Worm (Caenorhabditis elegans) whole organism, young adult: ENCODE data around the gene F40H3.1.

Source experiments
- F22D6.2 ChIP-seq: sonication (generic microtip); optimal IDR thresholded peaks from 2 replicates; lab custom pipeline; 2016; ENCODE audit warnings: mild to moderate bottlenecking, missing genetic modification characterization, missing compliant biosample characterization
- F33H1.4 ChIP-seq: fragments of 200-800 bp; sonication (Bioruptor generic); IDR thresholded peaks from 2 replicates; pipeline ENCODE4 v1.3.6; 2022; ENCODE audit warnings: missing genetic modification reagents, missing genetic modification characterization, missing compliant biosample characterization
- F49E8.2 ChIP-seq: sonication (generic microtip); optimal IDR thresholded peaks from 3 replicates; lab custom pipeline; 2017; ENCODE audit warnings: missing genetic modification characterization, mild to moderate bottlenecking, missing compliant biosample characterization, antibody characterized with exemption, moderate library complexity; ENCODE audit not compliant: insufficient read depth
- F52B5.7 ChIP-seq: sonication (generic microtip); optimal IDR thresholded peaks from 2 replicates; lab custom pipeline; 2016; ENCODE audit warnings: mild to moderate bottlenecking, missing genetic modification characterization, missing compliant biosample characterization
- F55B11.4 ChIP-seq: sonication (generic microtip); optimal IDR thresholded peaks from 2 replicates; lab custom pipeline; 2016; ENCODE audit warnings: missing compliant biosample characterization, missing genetic modification characterization, borderline replicate concordance; ENCODE audit not compliant: insufficient read depth
- Y79H2A.3 ChIP-seq: fragments of 200-800 bp; sonication (Bioruptor generic); conservative IDR thresholded peaks from 2 replicates; pipeline ENCODE4 v1.3.6; 2022; ENCODE audit warnings: missing genetic modification reagents, missing genetic modification characterization, missing compliant biosample characterization
- ZK185.1 ChIP-seq: sonication (generic microtip); optimal IDR thresholded peaks from 2 replicates; lab custom pipeline; 2016; ENCODE audit warnings: mild to moderate bottlenecking, missing genetic modification characterization, missing compliant biosample characterization; ENCODE audit not compliant: poor library complexity, severe bottlenecking
- atf-7 ChIP-seq: sonication (generic microtip); optimal IDR thresholded peaks from 2 replicates; lab custom pipeline; 2017; ENCODE audit warnings: mild to moderate bottlenecking, missing genetic modification characterization, missing compliant biosample characterization
- athp-1 ChIP-seq: sonication (generic microtip); optimal IDR thresholded peaks from 2 replicates; lab custom pipeline; 2017; ENCODE audit warnings: mild to moderate bottlenecking, missing genetic modification characterization, missing compliant biosample characterization
- attf-3 ChIP-seq: fragments of 200-800 bp; sonication (Bioruptor generic); conservative IDR thresholded peaks from 2 replicates; pipeline ENCODE4 v1.3.6; 2022; ENCODE audit warnings: missing genetic modification reagents, missing genetic modification characterization, missing compliant biosample characterization
- attf-6 ChIP-seq: fragments of 200-800 bp; sonication (Bioruptor generic); IDR thresholded peaks from 2 replicates; pipeline ENCODE4 v1.3.6; 2022; ENCODE audit warnings: missing genetic modification reagents, missing genetic modification characterization, missing compliant biosample characterization
- cebp-1 ChIP-seq, 2 experiments: fragments of 200-800 bp in 1 of 2; sonication (Bioruptor generic) in 1 of 2; sonication (generic microtip) in 1 of 2; IDR thresholded peaks in 1 of 2; optimal IDR thresholded peaks in 1 of 2; 2 replicates each; pipeline versions ENCODE4 v1.3.6 to Lab custom; 2017 to 2022; ENCODE audit warnings: missing compliant biosample characterization in 2 of 2, missing genetic modification characterization in 2 of 2, mild to moderate bottlenecking in 1 of 2, missing genetic modification reagents in 1 of 2, moderate library complexity in 1 of 2
- ceh-100 ChIP-seq: fragments of 200-800 bp; sonication (Bioruptor generic); IDR thresholded peaks from 2 replicates; pipeline ENCODE4 v1.3.6; 2022; ENCODE audit warnings: missing genetic modification reagents, missing genetic modification characterization, missing compliant biosample characterization
- ceh-79 ChIP-seq: sonication (generic microtip); optimal IDR thresholded peaks from 2 replicates; lab custom pipeline; 2017; ENCODE audit warnings: mild to moderate bottlenecking, missing genetic modification characterization, missing compliant biosample characterization
- egrh-3 ChIP-seq: fragments of 200-800 bp; sonication (Bioruptor generic); IDR thresholded peaks from 2 replicates; pipeline ENCODE4 v1.3.6; 2022; ENCODE audit warnings: missing genetic modification reagents, missing genetic modification characterization, missing compliant biosample characterization
- ekl-4 ChIP-seq: fragments of 200-800 bp; sonication (Bioruptor generic); IDR thresholded peaks from 2 replicates; pipeline ENCODE4 v1.3.6; 2022; ENCODE audit warnings: missing genetic modification reagents, missing genetic modification characterization, missing compliant biosample characterization
- hlh-12 ChIP-seq: sonication (generic microtip); optimal IDR thresholded peaks from 2 replicates; lab custom pipeline; 2016; ENCODE audit warnings: missing genetic modification characterization, missing compliant biosample characterization
- hlh-26 ChIP-seq: fragments of 200-800 bp; sonication (Bioruptor generic); conservative IDR thresholded peaks from 2 replicates; pipeline ENCODE4 v1.3.6; 2022; ENCODE audit warnings: missing genetic modification reagents, missing genetic modification characterization, missing compliant biosample characterization
- hmg-1.2 ChIP-seq: fragments of 200-800 bp; sonication (Bioruptor generic); IDR thresholded peaks from 2 replicates; pipeline ENCODE4 v1.3.6; 2022; ENCODE audit warnings: missing genetic modification reagents, missing genetic modification characterization, missing compliant biosample characterization
- hmg-20 ChIP-seq: fragments of 200-800 bp; sonication (Bioruptor generic); IDR thresholded peaks from 2 replicates; pipeline ENCODE4 v1.3.6; 2022; ENCODE audit warnings: missing genetic modification reagents, missing genetic modification characterization, missing compliant biosample characterization
- let-607 ChIP-seq, 2 experiments: fragments of 200-800 bp in 1 of 2; sonication (Bioruptor generic) in 1 of 2; sonication (generic microtip) in 1 of 2; optimal IDR thresholded peaks; 2 replicates each; lab custom pipeline; 2016 to 2018; ENCODE audit warnings: mild to moderate bottlenecking in 2 of 2, missing compliant biosample characterization in 2 of 2, missing genetic modification characterization in 2 of 2, moderate library complexity in 2 of 2, missing genotype in 1 of 2
- madf-3 ChIP-seq: fragments of 200-800 bp; sonication (Bioruptor generic); IDR thresholded peaks from 2 replicates; pipeline ENCODE4 v1.3.6; 2022; ENCODE audit warnings: missing genetic modification reagents, missing genetic modification characterization, missing compliant biosample characterization
- madf-6 ChIP-seq: fragments of 200-800 bp; sonication (Bioruptor generic); IDR thresholded peaks from 2 replicates; pipeline ENCODE4 v1.3.6; 2022; ENCODE audit warnings: missing genetic modification reagents, missing genetic modification characterization, missing compliant biosample characterization
- madf-8 ChIP-seq: fragments of 200-800 bp; sonication (Bioruptor generic); conservative IDR thresholded peaks from 2 replicates; pipeline ENCODE4 v1.3.6; 2022; ENCODE audit warnings: missing genetic modification reagents, missing genetic modification characterization, missing compliant biosample characterization
- mel-28 ChIP-seq: sonication (generic microtip); optimal IDR thresholded peaks from 2 replicates; lab custom pipeline; 2016; ENCODE audit warnings: borderline replicate concordance, mild to moderate bottlenecking, missing genetic modification characterization, missing compliant biosample characterization
- mes-4 ChIP-seq: sonication (generic microtip); optimal IDR thresholded peaks from 2 replicates; lab custom pipeline; 2016; ENCODE audit warnings: missing genotype, missing genetic modification characterization, missing compliant biosample characterization
- nfyb-1 ChIP-seq: fragments of 200-800 bp; sonication (Bioruptor generic); IDR thresholded peaks from 2 replicates; pipeline ENCODE4 v1.3.6; 2022; ENCODE audit warnings: missing genetic modification reagents, missing genetic modification characterization, missing compliant biosample characterization
- nhr-179 ChIP-seq: sonication (generic microtip); optimal IDR thresholded peaks from 2 replicates; lab custom pipeline; 2016; ENCODE audit warnings: mild to moderate bottlenecking, missing genetic modification characterization, missing compliant biosample characterization
- nhr-90 ChIP-seq: sonication (generic microtip); optimal IDR thresholded peaks from 2 replicates; lab custom pipeline; 2016; ENCODE audit warnings: missing genotype, mild to moderate bottlenecking, missing genetic modification characterization, missing compliant biosample characterization
- rcor-1 ChIP-seq: fragments of 200-800 bp; sonication (Bioruptor generic); IDR thresholded peaks from 2 replicates; pipeline ENCODE4 v1.3.6; 2022; ENCODE audit warnings: missing genetic modification reagents, missing genetic modification characterization, missing compliant biosample characterization
- rpc-1 ChIP-seq, 2 experiments: fragments of 150-350 bp in 1 of 2; sonication (generic microtip) in 1 of 2; optimal IDR thresholded peaks; 2 replicates each; lab custom pipeline; 2014 to 2018; ENCODE audit warnings: missing biosample characterization in 1 of 2, missing genetic modification characterization in 1 of 2, missing genetic modification reagents in 1 of 2, missing genotype in 1 of 2
- sea-2 ChIP-seq: fragments of 200-800 bp; sonication (Bioruptor generic); IDR thresholded peaks from 2 replicates; pipeline ENCODE4 v1.3.6; 2022; ENCODE audit warnings: missing genetic modification characterization, missing compliant biosample characterization
- snpc-1.1 ChIP-seq: sonication (generic microtip); optimal IDR thresholded peaks from 2 replicates; lab custom pipeline; 2017; ENCODE audit warnings: missing genetic modification characterization, mild to moderate bottlenecking, missing compliant biosample characterization, antibody characterized with exemption, moderate library complexity, missing genotype, missing genetic modification reagents; ENCODE audit not compliant: insufficient read depth
- zfh-2 ChIP-seq: fragments of 200-800 bp; sonication (Bioruptor generic); conservative IDR thresholded peaks from 2 replicates; pipeline ENCODE4 v1.3.6; 2022; ENCODE audit warnings: missing genetic modification reagents, missing genetic modification characterization, missing compliant biosample characterization
- ztf-3 ChIP-seq: fragments of 200-800 bp; sonication (Bioruptor generic); optimal IDR thresholded peaks from 2 replicates; lab custom pipeline; 2018; ENCODE audit warnings: mild to moderate bottlenecking, missing genetic modification characterization, missing compliant biosample characterization

F40H3.1 gene

DNA sequence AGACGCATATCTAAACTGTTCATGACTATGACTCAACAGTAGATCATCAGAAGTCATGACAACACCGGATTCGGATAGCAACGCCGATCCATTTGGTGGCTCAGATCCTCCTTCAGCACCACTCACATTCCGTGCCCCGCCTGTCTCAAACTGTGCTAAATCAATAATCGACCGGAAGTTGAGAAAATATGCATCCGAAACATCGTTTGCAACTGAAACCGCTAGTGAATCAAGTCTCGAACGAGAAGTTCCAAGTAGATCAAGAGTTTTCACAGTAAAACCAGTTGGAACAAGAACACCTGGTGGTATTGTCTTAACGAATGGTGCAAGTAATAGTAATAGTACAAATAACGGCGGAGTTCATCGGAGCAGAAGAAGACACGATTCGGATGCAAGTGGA lies 32.5 kb upstream of the F40H3.1 start:
- TF ChIP-seq mes-4 (tag; lab: Kevin White, UChicago) (no peak), hlh-12 (no peak), sea-2 (GFP tag; lab: Robert Waterston, UW) (no peak), atf-7 (tag; lab: Kevin White, UChicago) (no peak), F49E8.2 (no peak), hmg-1.2 (no peak), attf-3 (no peak), nfyb-1 (GFP tag; lab: Robert Waterston, UW) (no peak), rcor-1 (GFP tag; lab: Robert Waterston, UW) (no peak), rpc-1 (optimal IDR thresholded peaks at IDR 0.05; lab: Kevin White, UChicago) (no peak), rpc-1 (tag; optimal IDR thresholded peaks at IDR 0.05; lab: Kevin White, UChicago) (no peak), F22D6.2 (tag; lab: Kevin White, UChicago) (no peak), madf-6 (GFP tag; lab: Robert Waterston, UW) (no peak)

- TF ChIP-seq madf-6 (GFP tag; lab: Robert Waterston, UW) (no peak), nhr-90 (tag; lab: Kevin White, UChicago) (no peak), nhr-179 (no peak), hmg-20 (GFP tag; lab: Robert Waterston, UW) (no peak), Y79H2A.3 (no peak), let-607 (tag; optimal IDR thresholded peaks at IDR 0.05; lab: Kevin White, UChicago) (no peak), F55B11.4 (tag; lab: Kevin White, UChicago) (no peak), ztf-3 (GFP tag; lab: Kevin White, UChicago) (no peak), athp-1 (tag; lab: Kevin White, UChicago) (no peak), cebp-1 (GFP tag; IDR thresholded peaks at IDR 0.05; lab: Robert Waterston, UW) (no peak), cebp-1 (tag; optimal IDR thresholded peaks at IDR 0.05; lab: Kevin White, UChicago) (no peak), madf-8 (GFP tag; lab: Robert Waterston, UW) (no peak), F52B5.7 (tag; lab: Kevin White, UChicago) (no peak), F22D6.2 (tag; lab: Kevin White, UChicago) (no peak), madf-3 (GFP tag; lab: Robert Waterston, UW) (no peak)
These were observed 31.3 kb upstream of the F40H3.1 start for ce11 chrII:6148369-6148768.

- TF ChIP-seq ceh-100 (GFP tag; lab: Robert Waterston, UW) = no peak
- no peak for TF ChIP-seq hlh-26 (GFP tag; lab: Robert Waterston, UW)
- peak; percentile 16; the same call in 1 of the 2 replicates for TF ChIP-seq egrh-3 (GFP tag; lab: Robert Waterston, UW)
- no peak for TF ChIP-seq mel-28
- no peak for TF ChIP-seq let-607 (tag; optimal IDR thresholded peaks at IDR 0.05; lab: Kevin White, UChicago)
- TF ChIP-seq F33H1.4 (GFP tag; lab: Robert Waterston, UW) = no peak
- TF ChIP-seq snpc-1.1 (tag; lab: Kevin White, UChicago) = no peak
- no peak for TF ChIP-seq ceh-79 (tag; lab: Kevin White, UChicago)
- no peak for TF ChIP-seq ekl-4 (GFP tag; lab: Robert Waterston, UW)
- TF ChIP-seq ZK185.1 (tag; lab: Kevin White, UChicago) = no peak
- no peak for TF ChIP-seq attf-6
- peak; percentile 71 for TF ChIP-seq zfh-2 (GFP tag; lab: Robert Waterston, UW)
These were observed 30.2 kb upstream of the F40H3.1 start for ce11 chrII:6149434-6149833.
